Worm (Caenorhabditis elegans) whole organism, midembryonic: ENCODE data around the gene F54D5.23.

Experiments used
- cog-1 ChIP-seq: sonication (generic microtip); optimal IDR thresholded peaks from 2 replicates; lab custom pipeline; 2016; ENCODE audit warnings: missing genetic modification characterization, missing compliant biosample characterization
- flt-1 ChIP-seq: fragments of 200-800 bp; sonication (Bioruptor generic); IDR thresholded peaks from 2 replicates; pipeline ENCODE4 v1.3.6; 2022; ENCODE audit warnings: missing genetic modification characterization, missing compliant biosample characterization
- tab-1 ChIP-seq: fragments of 200-800 bp; sonication (Bioruptor generic); IDR thresholded peaks from 2 replicates; pipeline ENCODE4 v1.3.6; 2022; ENCODE audit warnings: missing genetic modification characterization, missing compliant biosample characterization
- ztf-23 ChIP-seq: fragments of 200-800 bp; sonication (Bioruptor generic); IDR thresholded peaks from 2 replicates; pipeline ENCODE4 v1.3.6; 2022; ENCODE audit warnings: missing genetic modification reagents, missing genetic modification characterization, missing compliant biosample characterization
- ztf-29 ChIP-seq: fragments of 200-800 bp; sonication (Bioruptor generic); IDR thresholded peaks from 2 replicates; pipeline ENCODE4 v1.3.6; 2022; ENCODE audit warnings: missing genetic modification reagents, missing genetic modification characterization, missing compliant biosample characterization

DNA sequence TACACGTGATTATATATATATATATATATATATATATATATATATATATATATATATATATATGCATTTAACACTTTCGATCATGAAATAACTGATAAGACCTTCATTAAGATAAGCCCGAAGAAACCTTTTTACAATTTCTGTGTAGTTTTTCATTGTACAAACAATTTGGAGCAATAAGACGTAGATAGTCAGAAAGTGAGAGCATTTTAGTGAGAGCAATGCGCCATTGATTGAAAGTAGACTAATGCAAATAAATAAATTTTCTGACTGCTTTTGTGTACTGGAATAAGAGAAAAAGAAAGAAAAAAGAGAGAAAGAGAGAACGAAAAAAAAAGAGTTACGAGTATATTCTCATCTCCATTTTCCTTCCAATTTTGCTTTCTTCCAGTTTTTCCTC is 35.5 kb upstream of the F54D5.23 start:
- TF ChIP-seq ztf-23 (GFP tag; lab: Robert Waterston, UW) (no peak), flt-1 (no peak), ztf-29 (GFP tag; lab: Robert Waterston, UW) (no peak), cog-1 (tag; lab: Kevin White, UChicago) (no peak), tab-1 (GFP tag; lab: Robert Waterston, UW) (no peak)
